Worm (Caenorhabditis elegans) whole organism, late embryonic: Measurements from ENCODE around the gene ilys-4.

ENCODE experiments used
- C38D4.7 ChIP-seq: fragments of 200-800 bp; sonication (Bioruptor generic); optimal IDR thresholded peaks from 2 replicates; lab custom pipeline; 2018; ENCODE audit warnings: mild to moderate bottlenecking, missing genetic modification characterization, moderate library complexity, missing compliant biosample characterization
- K09A11.1 ChIP-seq: sonication (generic microtip); optimal IDR thresholded peaks from 2 replicates; lab custom pipeline; 2017; ENCODE audit warnings: antibody characterized with exemption, mild to moderate bottlenecking, missing genetic modification characterization, missing compliant biosample characterization; ENCODE audit not compliant: insufficient read depth
- T23F11.4 ChIP-seq: fragments of 200-800 bp; sonication (Bioruptor generic); optimal IDR thresholded peaks from 2 replicates; lab custom pipeline; 2018; ENCODE audit warnings: mild to moderate bottlenecking, missing genetic modification characterization, missing compliant biosample characterization
- Y22D7AL.16 ChIP-seq: sonication (generic microtip); optimal IDR thresholded peaks from 2 replicates; lab custom pipeline; 2016; ENCODE audit warnings: missing genetic modification characterization, missing compliant biosample characterization
- ceh-2 ChIP-seq: sonication (generic microtip); optimal IDR thresholded peaks from 2 replicates; lab custom pipeline; 2016; ENCODE audit warnings: missing genotype, missing genetic modification characterization, missing compliant biosample characterization
- ceh-30 ChIP-seq: fragments of 150-350 bp; optimal IDR thresholded peaks from 2 replicates; lab custom pipeline; 2014; ENCODE audit warnings: missing biosample characterization, missing genetic modification characterization
- ceh-9 ChIP-seq: sonication (generic microtip); optimal IDR thresholded peaks from 2 replicates; lab custom pipeline; 2016; ENCODE audit warnings: mild to moderate bottlenecking, missing genetic modification characterization, inconsistent platforms, missing compliant biosample characterization
- dmd-4 ChIP-seq: sonication (generic microtip); optimal IDR thresholded peaks from 2 replicates; lab custom pipeline; 2016; ENCODE audit warnings: borderline replicate concordance, missing genetic modification characterization, missing compliant biosample characterization
- dve-1 ChIP-seq: sonication (generic microtip); optimal IDR thresholded peaks from 2 replicates; lab custom pipeline; 2017; ENCODE audit warnings: antibody characterized with exemption, mild to moderate bottlenecking, missing genetic modification characterization, missing compliant biosample characterization
- elt-2 ChIP-seq: sonication (generic microtip); optimal IDR thresholded peaks from 2 replicates; lab custom pipeline; 2016; ENCODE audit warnings: missing genetic modification reagents, missing genetic modification characterization, missing compliant biosample characterization
- elt-4 ChIP-seq: sonication (generic microtip); optimal IDR thresholded peaks from 2 replicates; lab custom pipeline; 2016; ENCODE audit warnings: missing genetic modification characterization, missing compliant biosample characterization
- ets-4 ChIP-seq: sonication (generic microtip); optimal IDR thresholded peaks from 2 replicates; lab custom pipeline; 2016; ENCODE audit warnings: missing genetic modification characterization, missing compliant biosample characterization
- eyg-1 ChIP-seq: sonication (generic microtip); optimal IDR thresholded peaks from 2 replicates; lab custom pipeline; 2016; ENCODE audit warnings: missing genotype, missing genetic modification characterization, missing compliant biosample characterization
- fkh-10 ChIP-seq: fragments of 150-350 bp; optimal IDR thresholded peaks from 2 replicates; lab custom pipeline; 2014; ENCODE audit warnings: missing biosample characterization, missing genetic modification reagents, missing genetic modification characterization
- fkh-6 ChIP-seq: sonication (generic microtip); optimal IDR thresholded peaks from 2 replicates; lab custom pipeline; 2016; ENCODE audit warnings: missing genetic modification characterization, missing compliant biosample characterization
- gmeb-2 ChIP-seq: sonication (generic microtip); optimal IDR thresholded peaks from 2 replicates; lab custom pipeline; 2016; ENCODE audit warnings: missing genetic modification characterization, inconsistent platforms, missing compliant biosample characterization
- hlh-30 ChIP-seq: sonication (generic microtip); optimal IDR thresholded peaks from 2 replicates; lab custom pipeline; 2017; ENCODE audit warnings: antibody characterized with exemption, missing genetic modification characterization, missing compliant biosample characterization; ENCODE audit not compliant: insufficient read depth
- hlh-8 ChIP-seq: sonication (generic microtip); optimal IDR thresholded peaks from 2 replicates; lab custom pipeline; 2016; ENCODE audit warnings: missing genotype, missing genetic modification characterization, missing compliant biosample characterization
- lim-6 ChIP-seq: sonication (generic microtip); optimal IDR thresholded peaks from 2 replicates; lab custom pipeline; 2016; ENCODE audit warnings: missing genetic modification characterization, missing compliant biosample characterization
- madf-2 ChIP-seq: sonication (generic microtip); optimal IDR thresholded peaks from 2 replicates; lab custom pipeline; 2017; ENCODE audit warnings: missing genetic modification characterization, missing compliant biosample characterization
- nhr-11 ChIP-seq: fragments of 150-350 bp; optimal IDR thresholded peaks from 2 replicates; lab custom pipeline; 2014; ENCODE audit warnings: missing biosample characterization, missing genetic modification characterization
- nhr-232 ChIP-seq: sonication (generic microtip); optimal IDR thresholded peaks from 2 replicates; lab custom pipeline; 2016; ENCODE audit warnings: missing genetic modification characterization, missing compliant biosample characterization
- odd-2 ChIP-seq: sonication (generic microtip); optimal IDR thresholded peaks from 2 replicates; lab custom pipeline; 2017; ENCODE audit warnings: antibody characterized with exemption, mild to moderate bottlenecking, missing genetic modification characterization, missing compliant biosample characterization
- pag-3 ChIP-seq: sonication (generic microtip); optimal IDR thresholded peaks from 2 replicates; lab custom pipeline; 2016; ENCODE audit warnings: missing compliant biosample characterization, missing genetic modification characterization, borderline replicate concordance
- pat-9 ChIP-seq: fragments of 200-800 bp; sonication (Bioruptor generic); optimal IDR thresholded peaks from 2 replicates; lab custom pipeline; 2018; ENCODE audit warnings: mild to moderate bottlenecking, missing genetic modification characterization, moderate library complexity, missing compliant biosample characterization
- pax-1 ChIP-seq: fragments of 150-350 bp; optimal IDR thresholded peaks from 2 replicates; lab custom pipeline; 2014; ENCODE audit warnings: missing biosample characterization, missing genetic modification characterization
- pqm-1 ChIP-seq: sonication (generic microtip); optimal IDR thresholded peaks from 2 replicates; lab custom pipeline; 2016; ENCODE audit warnings: missing genetic modification characterization, missing compliant biosample characterization
- pros-1 ChIP-seq: fragments of 150-350 bp; optimal IDR thresholded peaks from 2 replicates; lab custom pipeline; 2014; ENCODE audit warnings: missing biosample characterization, missing genetic modification reagents, missing genetic modification characterization
- sdc-2 ChIP-seq: sonication (generic microtip); optimal IDR thresholded peaks from 2 replicates; lab custom pipeline; 2016; ENCODE audit warnings: missing genotype, missing genetic modification characterization, missing compliant biosample characterization
- sox-2 ChIP-seq: fragments of 200-800 bp; sonication (Bioruptor generic); IDR thresholded peaks from 2 replicates; pipeline ENCODE4 v1.3.6; 2022; ENCODE audit warnings: missing genetic modification reagents, missing genetic modification characterization, missing compliant biosample characterization
- sox-4 ChIP-seq: sonication (generic microtip); optimal IDR thresholded peaks from 2 replicates; lab custom pipeline; 2017; ENCODE audit warnings: mild to moderate bottlenecking, missing genetic modification characterization, inconsistent platforms, missing compliant biosample characterization
- tbx-7 ChIP-seq: sonication (generic microtip); optimal IDR thresholded peaks from 2 replicates; lab custom pipeline; 2016; ENCODE audit warnings: missing genotype, missing genetic modification characterization, missing compliant biosample characterization
- unc-3 ChIP-seq, 2 experiments: fragments of 200-800 bp in 1 of 2; sonication (Bioruptor generic) in 1 of 2; sonication (generic microtip) in 1 of 2; conservative IDR thresholded peaks in 1 of 2; optimal IDR thresholded peaks in 1 of 2; 2 replicates each; pipeline versions ENCODE4 v1.3.6 to Lab custom; 2016 to 2022; ENCODE audit warnings: missing compliant biosample characterization in 2 of 2, missing genetic modification characterization in 2 of 2, missing genetic modification reagents in 1 of 2
- unc-42 ChIP-seq: sonication (generic microtip); optimal IDR thresholded peaks from 2 replicates; lab custom pipeline; 2016; ENCODE audit warnings: missing genotype, missing genetic modification characterization, missing compliant biosample characterization
- unc-86 ChIP-seq: sonication (generic microtip); optimal IDR thresholded peaks from 2 replicates; lab custom pipeline; 2016; ENCODE audit warnings: missing genetic modification characterization, missing compliant biosample characterization
- zip-5 ChIP-seq: sonication (generic microtip); optimal IDR thresholded peaks from 2 replicates; lab custom pipeline; 2016; ENCODE audit warnings: missing genetic modification characterization, missing compliant biosample characterization

The ilys-4 gene

ce11 chrIV:7870451-7870850, 26.9 kb downstream of the ilys-4 start, which contains the start of gene T06C10.3:
T06C10.3 (plus strand) TSS chrIV:7870751.
- TF ChIP-seq tbx-7 (no peak), pqm-1 (tag; lab: Kevin White, UChicago) (no peak), hlh-8 (no peak), odd-2 (tag; lab: Kevin White, UChicago) (no peak), madf-2 (tag; lab: Kevin White, UChicago) (no peak), unc-3 (GFP tag; conservative IDR thresholded peaks at IDR 0.05; lab: Robert Waterston, UW) (no peak), unc-3 (tag; optimal IDR thresholded peaks at IDR 0.05; lab: Kevin White, UChicago) (no peak), dve-1 (tag; lab: Kevin White, UChicago) (no peak)

ce11 chrIV:7868607-7869006, 28.7 kb downstream of the ilys-4 start, which contains the start of gene flp-10:
flp-10 (plus strand) TSS chrIV:7868907.
- TF ChIP-seq elt-4 (tag; lab: Kevin White, UChicago) = no peak

ce11 chrIV:7851291-7851690, 46.1 kb downstream of the ilys-4 start:
- TF ChIP-seq zip-5 (tag; lab: Kevin White, UChicago) (no peak), ceh-2 (tag; lab: Kevin White, UChicago) (no peak), pros-1 (tag; lab: Kevin White, UChicago) (no peak), Y22D7AL.16 (tag; lab: Kevin White, UChicago) (no peak), pax-1 (tag; lab: Kevin White, UChicago) (no peak), hlh-8 (no peak), hlh-30 (no peak), unc-3 (GFP tag; conservative IDR thresholded peaks at IDR 0.05; lab: Robert Waterston, UW) (no peak), unc-3 (tag; optimal IDR thresholded peaks at IDR 0.05; lab: Kevin White, UChicago) (no peak), unc-86 (tag; lab: Kevin White, UChicago) (no peak), ceh-30 (no peak), dmd-4 (tag; lab: Kevin White, UChicago) (no peak), tbx-7 (no peak), gmeb-2 (tag; lab: Kevin White, UChicago) (no peak), pat-9 (tag; lab: Kevin White, UChicago) (no peak), eyg-1 (tag; lab: Kevin White, UChicago) (no peak), dve-1 (tag; lab: Kevin White, UChicago) (no peak), sox-4 (no peak), pag-3 (tag; lab: Kevin White, UChicago) (no peak), T23F11.4 (no peak), sdc-2 (tag; lab: Kevin White, UChicago) (no peak)
- TF ChIP-seq, all 69 proteins: peak for 0

ce11 chrIV:7850329-7850728, 47.0 kb downstream of the ilys-4 start:
- no peak for TF ChIP-seq sox-2 (GFP tag; lab: Robert Waterston, UW)
- no peak for TF ChIP-seq fkh-10 (GFP tag; lab: Kevin White, UChicago)
- TF ChIP-seq sdc-2 (tag; lab: Kevin White, UChicago) = no peak
- no peak for TF ChIP-seq C38D4.7 (GFP tag; lab: Kevin White, UChicago)
- no peak for TF ChIP-seq unc-3 (GFP tag; conservative IDR thresholded peaks at IDR 0.05; lab: Robert Waterston, UW)
- no peak for TF ChIP-seq unc-3 (tag; optimal IDR thresholded peaks at IDR 0.05; lab: Kevin White, UChicago)
- no peak for TF ChIP-seq Y22D7AL.16 (tag; lab: Kevin White, UChicago)
- TF ChIP-seq lim-6 = no peak
- no peak for TF ChIP-seq elt-2
- TF ChIP-seq ceh-2 (tag; lab: Kevin White, UChicago) = no peak
- TF ChIP-seq ets-4 (tag; lab: Kevin White, UChicago) = no peak
- no peak for TF ChIP-seq nhr-232
- TF ChIP-seq ceh-9 (tag; lab: Kevin White, UChicago) = no peak
- TF ChIP-seq odd-2 (tag; lab: Kevin White, UChicago) = no peak
- TF ChIP-seq fkh-6 (tag; lab: Kevin White, UChicago) = no peak
- no peak for TF ChIP-seq pqm-1 (tag; lab: Kevin White, UChicago)

- TF ChIP-seq pat-9 (tag; lab: Kevin White, UChicago) (no peak), fkh-6 (tag; lab: Kevin White, UChicago) (no peak), unc-42 (tag; lab: Kevin White, UChicago) (no peak), pag-3 (tag; lab: Kevin White, UChicago) (no peak), fkh-10 (GFP tag; lab: Kevin White, UChicago) (no peak), eyg-1 (tag; lab: Kevin White, UChicago) (no peak), pqm-1 (tag; lab: Kevin White, UChicago) (no peak), ceh-9 (tag; lab: Kevin White, UChicago) (no peak), K09A11.1 (tag; lab: Kevin White, UChicago) (no peak), elt-4 (tag; lab: Kevin White, UChicago) (no peak), dmd-4 (tag; lab: Kevin White, UChicago) (no peak), Y22D7AL.16 (tag; lab: Kevin White, UChicago) (no peak), C38D4.7 (GFP tag; lab: Kevin White, UChicago) (no peak), T23F11.4 (no peak), pros-1 (tag; lab: Kevin White, UChicago) (no peak), nhr-11 (no peak), hlh-30 (no peak)
Measured at ce11 chrIV:7849235-7849634, 48.1 kb downstream of the ilys-4 start.
